Fruit fly (Drosophila melanogaster): ENCODE data around the gene Tudor-SN.

DNA sequence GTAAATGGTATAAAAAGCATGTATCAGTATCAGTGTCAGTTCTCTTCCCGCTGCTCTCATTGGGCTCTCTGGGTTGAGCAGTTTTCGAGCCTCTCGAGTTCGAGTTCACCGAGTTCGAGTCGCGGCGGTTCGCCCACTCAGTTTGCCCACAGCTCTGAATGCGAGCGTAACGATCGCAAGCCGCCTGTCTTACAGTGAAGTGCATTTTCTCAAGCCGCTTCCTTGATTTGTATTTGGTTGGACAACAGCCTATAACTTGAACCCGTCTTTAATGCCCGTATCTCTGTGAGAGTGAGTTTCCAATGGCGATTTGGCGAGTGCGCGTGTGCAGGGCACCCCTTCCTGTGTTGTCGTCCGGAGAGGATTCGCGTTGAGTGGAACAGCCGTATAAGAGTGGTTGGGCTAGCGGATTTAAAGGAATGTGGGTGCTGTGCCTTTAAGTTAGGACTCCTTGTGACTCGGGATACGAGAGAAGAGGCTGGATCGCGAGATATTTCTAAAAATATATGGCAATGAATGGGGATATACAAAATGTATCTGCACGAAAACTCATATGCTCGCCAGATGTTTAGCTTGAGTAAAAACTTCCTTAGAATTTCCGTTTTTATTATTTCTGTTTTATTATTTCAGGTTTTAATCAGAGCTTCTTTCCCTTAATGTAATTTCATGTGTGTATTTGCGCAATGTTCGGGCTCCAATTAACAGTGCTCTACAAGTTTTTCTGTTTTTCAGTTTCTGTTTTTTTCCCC, 7.5 kb upstream of the Tudor-SN start:
- TF ChIP-seq kay (GFP tag; ENCODE audit: borderline replicate concordance) (no peak), CG1620 (GFP tag; optimal IDR thresholded peaks at IDR 0.05) (no peak), toe (GFP tag; optimal IDR thresholded peaks at IDR 0.05) (no peak), ovo (GFP tag; optimal IDR thresholded peaks at IDR 0.05) (no peak), tj (GFP tag; optimal IDR thresholded peaks at IDR 0.05) (no peak), CG7045 (GFP tag; optimal IDR thresholded peaks at IDR 0.05) (no peak), CG11617 (GFP tag; optimal IDR thresholded peaks at IDR 0.05) (no peak), CG14711 (tag; optimal IDR thresholded peaks at IDR 0.05) (no peak), cic (GFP tag; optimal IDR thresholded peaks at IDR 0.05) (no peak), cnc (optimal IDR thresholded peaks at IDR 0.05) (no peak)

Data from whole organism, adult.